Fruit fly (Drosophila melanogaster): ENCODE data around the gene otu.
A peak's percentile ranks its signal among the peaks of the same experiment; 100 is the strongest.

Gene otu

dm6 chrX:8538993-8539392, 49.7 kb upstream of the otu start (continued):
- TF ChIP-seq Oaz (GFP tag; IDR thresholded peaks at IDR 0.05) (0 out of 2 replicates have a peak, but pooled peaks have one; percentile 7), CG4328 (GFP tag; optimal IDR thresholded peaks at IDR 0.05) (no peak), zen2 (GFP tag; IDR thresholded peaks at IDR 0.05; ENCODE audit: partially characterized antibody) (no peak), CG17385 (GFP tag; optimal IDR thresholded peaks at IDR 0.05) (peak; percentile 11), chm (GFP tag; IDR thresholded peaks at IDR 0.05) (no peak), otp (GFP tag; IDR thresholded peaks at IDR 0.05) (no peak), insv (GFP tag; optimal IDR thresholded peaks at IDR 0.05) (no peak), CG14014 (GFP tag; IDR thresholded peaks at IDR 0.05) (no peak), da (GFP tag; optimal IDR thresholded peaks at IDR 0.05) (no peak), cad (GFP tag; optimal IDR thresholded peaks at IDR 0.05) (no peak), Kr (GFP tag; optimal IDR thresholded peaks at IDR 0.05) (no peak), CG10321 (GFP tag; IDR thresholded peaks at IDR 0.05) (no peak), cas (GFP tag; IDR thresholded peaks at IDR 0.05) (no peak), nau (GFP tag; optimal IDR thresholded peaks at IDR 0.05) (no peak), ind (GFP tag; optimal IDR thresholded peaks at IDR 0.05) (no peak), CG18599 (GFP tag; optimal IDR thresholded peaks at IDR 0.05) (peak; percentile 39), ase (GFP tag; IDR thresholded peaks at IDR 0.05) (no peak), knrl (GFP tag; IDR thresholded peaks at IDR 0.05; ENCODE audit: partially characterized antibody) (no peak), zfh2 (GFP tag; optimal IDR thresholded peaks at IDR 0.05) (no peak), CG2712 (tag; optimal IDR thresholded peaks at IDR 0.05) (peak; percentile 34), dm (GFP tag; optimal IDR thresholded peaks at IDR 0.05) (no peak), gfzf (GFP tag; optimal IDR thresholded peaks at IDR 0.05) (no peak), CG3163 (GFP tag; optimal IDR thresholded peaks at IDR 0.05) (no peak), stc (GFP tag; IDR thresholded peaks at IDR 0.05) (peak; percentile 30; the same call in 1 of the 2 replicates), CG8924 (tag; optimal IDR thresholded peaks at IDR 0.05) (peak; percentile 41), CG30020 (tag; optimal IDR thresholded peaks at IDR 0.05) (no peak), CG2199 (GFP tag; IDR thresholded peaks at IDR 0.05) (no peak), MESR4 (GFP tag; optimal IDR thresholded peaks at IDR 0.05) (no peak), CG1603 (tag; optimal IDR thresholded peaks at IDR 0.05) (peak; percentile 29), YL-1 (GFP tag; optimal IDR thresholded peaks at IDR 0.05) (no peak), Poxn (GFP tag; IDR thresholded peaks at IDR 0.05) (no peak), tup (GFP tag; optimal IDR thresholded peaks at IDR 0.05) (no peak), lov (optimal IDR thresholded peaks at IDR 0.05) (no peak), lov (GFP tag; IDR thresholded peaks at IDR 0.05) (no peak), PHDP (tag; optimal IDR thresholded peaks at IDR 0.05) (peak; percentile 19), Dek (tag; optimal IDR thresholded peaks at IDR 0.05) (no peak), sqz (GFP tag; optimal IDR thresholded peaks at IDR 0.05) (no peak), gcm2 (GFP tag; optimal IDR thresholded peaks at IDR 0.05) (no peak), CG3847 (GFP tag; IDR thresholded peaks at IDR 0.05) (no peak), Rfx (GFP tag; IDR thresholded peaks at IDR 0.05) (peak; percentile 45), CG1233 (GFP tag; optimal IDR thresholded peaks at IDR 0.05) (no peak), chif (GFP tag; optimal IDR thresholded peaks at IDR 0.05) (no peak), Med (GFP tag) (peak; percentile 74), CG32767 (GFP tag; IDR thresholded peaks at IDR 0.05) (no peak), CG6791 (GFP tag; IDR thresholded peaks at IDR 0.05; ENCODE audit: partially characterized antibody) (no peak), unc-4 (GFP tag; IDR thresholded peaks at IDR 0.05; ENCODE audit: partially characterized antibody) (no peak), CG13894 (tag; optimal IDR thresholded peaks at IDR 0.05) (no peak), Atf6 (GFP tag; IDR thresholded peaks at IDR 0.05) (0 out of 2 replicates have a peak, but pooled peaks have one; percentile 31), aop (GFP tag; IDR thresholded peaks at IDR 0.05) (no peak), unpg (GFP tag; optimal IDR thresholded peaks at IDR 0.05) (peak; percentile 41), CG7372 (GFP tag; IDR thresholded peaks at IDR 0.05) (0 out of 2 replicates have a peak, but pooled peaks have one; percentile 7), fru (optimal IDR thresholded peaks at IDR 0.05) (no peak)
